Worm (Caenorhabditis elegans) whole organism, L4/young adult: Measurements from ENCODE around the gene F59D12.2.

Source experiments
- dao-5 ChIP-seq: sonication (generic microtip); optimal IDR thresholded peaks from 2 replicates; lab custom pipeline; 2016; ENCODE audit warnings: missing genotype, missing genetic modification characterization, moderate library complexity, missing compliant biosample characterization
- him-1 ChIP-seq: sonication (generic microtip); optimal IDR thresholded peaks from 2 replicates; lab custom pipeline; 2016; ENCODE audit warnings: missing genotype, missing genetic modification reagents, missing genetic modification characterization, missing compliant biosample characterization

- TF ChIP-seq him-1 (tag; lab: Kevin White, UChicago), result no peak
- TF ChIP-seq dao-5 (tag; lab: Kevin White, UChicago), result no peak
These were observed 20.9 kb upstream of the F59D12.2 start, which contains the start of gene ZK662.2 for ce11 chrX:15696400-15696799.
